Fruit fly (Drosophila melanogaster) whole organism, prepupa: ENCODE results near the gene Nfs1.
A peak's percentile ranks its signal among the peaks of the same experiment; 100 is the strongest.

Source experiments
- Blimp-1 ChIP-seq: fragments of 200-800 bp; sonication (Bioruptor generic); optimal IDR thresholded peaks from 3 replicates; lab custom pipeline; 2017; ENCODE audit warnings: missing biosample characterization, missing genetic modification characterization, mild to moderate bottlenecking, moderate library complexity, missing genetic modification reagents
- CG10631 ChIP-seq: fragments of 200-800 bp; sonication (Bioruptor generic); optimal IDR thresholded peaks from 2 replicates; lab custom pipeline; 2016; ENCODE audit warnings: missing biosample characterization, missing genetic modification characterization
- CG10669 ChIP-seq: fragments of 200-800 bp; sonication (Bioruptor generic); optimal IDR thresholded peaks from 3 replicates; lab custom pipeline; 2018; ENCODE audit warnings: missing biosample characterization, mild to moderate bottlenecking, missing genetic modification characterization, moderate library complexity
- CG11294 ChIP-seq: fragments of 200-800 bp; sonication (Bioruptor generic); IDR thresholded peaks from 2 replicates; pipeline ENCODE4 v1.3.6; 2022; ENCODE audit warnings: missing biosample characterization, missing genetic modification characterization
- CG11762 ChIP-seq: fragments of 200-800 bp; sonication (Bioruptor generic); optimal IDR thresholded peaks from 3 replicates; lab custom pipeline; 2016; ENCODE audit warnings: missing biosample characterization, missing genetic modification characterization; ENCODE audit not compliant: insufficient read depth
- CG15336 ChIP-seq: fragments of 200-800 bp; sonication (Bioruptor generic); IDR thresholded peaks from 2 replicates; pipeline ENCODE4 v1.3.6; 2022; ENCODE audit warnings: missing biosample characterization, missing genetic modification characterization
- CG16779 ChIP-seq: fragments of 200-800 bp; sonication (Bioruptor generic); optimal IDR thresholded peaks from 3 replicates; lab custom pipeline; 2017; ENCODE audit warnings: missing biosample characterization, mild to moderate bottlenecking, missing genetic modification characterization
- CG3032 ChIP-seq: fragments of 200-800 bp; optimal IDR thresholded peaks from 2 replicates; lab custom pipeline; 2019; ENCODE audit warnings: missing biosample characterization, mild to moderate bottlenecking, missing genetic modification characterization, moderate library complexity
- CG31627 ChIP-seq: fragments of 200-800 bp; sonication (Bioruptor generic); optimal IDR thresholded peaks from 3 replicates; lab custom pipeline; 2016; ENCODE audit warnings: missing biosample characterization, missing genetic modification characterization
- CG32006 ChIP-seq: fragments of 200-800 bp; sonication (Bioruptor generic); optimal IDR thresholded peaks from 3 replicates; lab custom pipeline; 2017; ENCODE audit warnings: missing biosample characterization, mild to moderate bottlenecking, missing genetic modification characterization
- CG34406 ChIP-seq: fragments of 200-800 bp; sonication (Bioruptor generic); optimal IDR thresholded peaks from 3 replicates; lab custom pipeline; 2016; ENCODE audit warnings: missing biosample characterization, missing genetic modification characterization
- CG3919 ChIP-seq: fragments of 200-800 bp; sonication (Bioruptor generic); optimal IDR thresholded peaks from 3 replicates; lab custom pipeline; 2016; ENCODE audit warnings: missing biosample characterization, missing genetic modification characterization
- CG4318 ChIP-seq: fragments of 200-800 bp; sonication (Bioruptor generic); optimal IDR thresholded peaks from 3 replicates; lab custom pipeline; 2017; ENCODE audit warnings: missing biosample characterization, mild to moderate bottlenecking, missing genetic modification characterization
- CG6163 ChIP-seq: fragments of 200-800 bp; sonication (Bioruptor generic); IDR thresholded peaks from 3 replicates; pipeline ENCODE4 v1.3.6; 2022; ENCODE audit warnings: missing biosample characterization, missing genetic modification characterization
- CG6792 ChIP-seq: fragments of 200-800 bp; sonication (Bioruptor generic); optimal IDR thresholded peaks from 3 replicates; lab custom pipeline; 2016; ENCODE audit warnings: missing biosample characterization, missing genetic modification characterization
- CG6808 ChIP-seq: fragments of 200-800 bp; sonication (Bioruptor generic); optimal IDR thresholded peaks from 3 replicates; lab custom pipeline; 2017; ENCODE audit warnings: missing biosample characterization, missing genetic modification characterization, mild to moderate bottlenecking, moderate library complexity, missing genetic modification reagents
- CG6854 ChIP-seq: fragments of 200-800 bp; sonication (Bioruptor generic); optimal IDR thresholded peaks from 2 replicates; lab custom pipeline; 2017; ENCODE audit warnings: missing biosample characterization, mild to moderate bottlenecking, missing genetic modification characterization
- CG7368 ChIP-seq: fragments of 200-800 bp; sonication (Bioruptor generic); optimal IDR thresholded peaks from 3 replicates; lab custom pipeline; 2016; ENCODE audit warnings: missing biosample characterization, missing genetic modification characterization
- CG8119 ChIP-seq: fragments of 200-800 bp; sonication (Bioruptor generic); IDR thresholded peaks from 3 replicates; pipeline ENCODE4 v1.3.6; 2022; ENCODE audit warnings: missing biosample characterization, missing genetic modification characterization
- CG8319 ChIP-seq: fragments of 200-800 bp; sonication (Bioruptor generic); optimal IDR thresholded peaks from 3 replicates; lab custom pipeline; 2016; ENCODE audit warnings: missing biosample characterization, missing genetic modification characterization
- CG8632 ChIP-seq: fragments of 200-800 bp; sonication (Bioruptor generic); optimal IDR thresholded peaks from 3 replicates; lab custom pipeline; 2016; ENCODE audit warnings: missing biosample characterization, missing genetic modification characterization
- CG9139 ChIP-seq: fragments of 200-800 bp; sonication (Bioruptor generic); optimal IDR thresholded peaks from 3 replicates; lab custom pipeline; 2017; ENCODE audit warnings: missing biosample characterization, mild to moderate bottlenecking, missing genetic modification characterization
- Eip75B ChIP-seq: fragments of 200-800 bp; sonication (Bioruptor generic); optimal IDR thresholded peaks from 3 replicates; lab custom pipeline; 2016; ENCODE audit warnings: missing biosample characterization, missing genetic modification characterization
- Eip78C ChIP-seq: fragments of 200-800 bp; sonication (Bioruptor generic); peaks from one replicate; lab custom pipeline; 2016; ENCODE audit warnings: missing biosample characterization, missing genetic modification characterization
- Ets21C ChIP-seq: fragments of 200-800 bp; sonication (Bioruptor generic); optimal IDR thresholded peaks from 3 replicates; lab custom pipeline; 2016; ENCODE audit warnings: missing biosample characterization, missing genetic modification characterization
- Gug ChIP-seq: fragments of 200-800 bp; sonication (Bioruptor generic); IDR thresholded peaks from 2 replicates; pipeline ENCODE4 v1.3.6; 2022; ENCODE audit warnings: missing biosample characterization, missing genetic modification characterization
- Hr38 ChIP-seq: sonication (Bioruptor generic); optimal IDR thresholded peaks from 2 replicates; lab custom pipeline; 2016; ENCODE audit warnings: missing biosample characterization, missing genetic modification characterization
- Hr39 ChIP-seq: fragments of 200-800 bp; sonication (Bioruptor generic); optimal IDR thresholded peaks from 2 replicates; lab custom pipeline; 2016; ENCODE audit warnings: missing biosample characterization, missing genetic modification characterization
- Hr4 ChIP-seq: fragments of 200-800 bp; sonication (Bioruptor generic); optimal IDR thresholded peaks from 3 replicates; lab custom pipeline; 2016; ENCODE audit warnings: missing biosample characterization, missing genetic modification characterization
- Met ChIP-seq: fragments of 200-800 bp; sonication (Bioruptor generic); optimal IDR thresholded peaks from 3 replicates; lab custom pipeline; 2016; ENCODE audit warnings: missing biosample characterization, missing genetic modification characterization
- OdsH ChIP-seq: fragments of 200-800 bp; sonication (Bioruptor generic); optimal IDR thresholded peaks from 3 replicates; lab custom pipeline; 2016; ENCODE audit warnings: missing biosample characterization, missing genetic modification characterization
- Smox ChIP-seq: fragments of 200-800 bp; sonication (Bioruptor generic); optimal IDR thresholded peaks from 3 replicates; lab custom pipeline; 2016; ENCODE audit warnings: missing biosample characterization, missing genetic modification characterization
- Sox102F ChIP-seq: fragments of 200-800 bp; sonication (Bioruptor generic); optimal IDR thresholded peaks from 2 replicates; lab custom pipeline; 2016; ENCODE audit warnings: missing biosample characterization, mild to moderate bottlenecking, missing genetic modification characterization
- Sox14 ChIP-seq: fragments of 200-800 bp; sonication (Bioruptor generic); optimal IDR thresholded peaks from 3 replicates; lab custom pipeline; 2016; ENCODE audit warnings: missing biosample characterization, missing genetic modification characterization
- Sox15 ChIP-seq: fragments of 200-800 bp; sonication (Bioruptor generic); optimal IDR thresholded peaks from 3 replicates; lab custom pipeline; 2016; ENCODE audit warnings: missing biosample characterization, missing genetic modification characterization
- achi ChIP-seq: fragments of 200-800 bp; sonication (Bioruptor generic); optimal IDR thresholded peaks from 3 replicates; lab custom pipeline; 2016; ENCODE audit warnings: missing biosample characterization, missing genetic modification characterization
- cyc ChIP-seq: fragments of 200-800 bp; sonication (Bioruptor generic); optimal IDR thresholded peaks from 3 replicates; lab custom pipeline; 2016; ENCODE audit warnings: missing biosample characterization, missing genetic modification characterization
- dac ChIP-seq: fragments of 200-800 bp; sonication (Bioruptor generic); optimal IDR thresholded peaks from 2 replicates; lab custom pipeline; 2017; ENCODE audit warnings: missing biosample characterization, mild to moderate bottlenecking, missing genetic modification characterization
- dsx ChIP-seq: fragments of 200-800 bp; optimal IDR thresholded peaks from 3 replicates; lab custom pipeline; 2019; ENCODE audit warnings: missing biosample characterization, mild to moderate bottlenecking, missing genetic modification characterization, moderate library complexity; ENCODE audit not compliant: poor library complexity, severe bottlenecking
- eg ChIP-seq: fragments of 200-800 bp; sonication (Bioruptor generic); IDR thresholded peaks from 3 replicates; pipeline ENCODE4 v1.3.6; 2022; ENCODE audit warnings: missing biosample characterization, missing genetic modification characterization
- fd85E ChIP-seq: fragments of 200-800 bp; sonication (Bioruptor generic); optimal IDR thresholded peaks from 3 replicates; lab custom pipeline; 2016; ENCODE audit warnings: missing biosample characterization, missing genetic modification characterization
- fkh ChIP-seq: fragments of 200-800 bp; sonication (Bioruptor generic); optimal IDR thresholded peaks from 3 replicates; lab custom pipeline; 2017; ENCODE audit warnings: missing biosample characterization, mild to moderate bottlenecking, missing genetic modification characterization, moderate library complexity
- lz ChIP-seq: fragments of 200-800 bp; sonication (Bioruptor generic); optimal IDR thresholded peaks from 3 replicates; lab custom pipeline; 2016; ENCODE audit warnings: missing biosample characterization, missing genetic modification characterization
- net ChIP-seq: fragments of 200-800 bp; sonication (Bioruptor generic); optimal IDR thresholded peaks from 3 replicates; lab custom pipeline; 2016; ENCODE audit warnings: missing biosample characterization, missing genetic modification characterization
- pdm3 ChIP-seq: fragments of 200-800 bp; sonication (Bioruptor generic); optimal IDR thresholded peaks from 3 replicates; lab custom pipeline; 2016; ENCODE audit warnings: missing biosample characterization, missing genetic modification characterization
- salr ChIP-seq, 2 experiments: fragments of 200-800 bp; sonication (Bioruptor generic); optimal IDR thresholded peaks; 3 replicates each; lab custom pipeline; 2016 to 2018; ENCODE audit warnings: missing biosample characterization in 2 of 2, missing genetic modification characterization in 2 of 2, mild to moderate bottlenecking in 1 of 2
- spab ChIP-seq: fragments of 200-800 bp; sonication (Bioruptor generic); optimal IDR thresholded peaks from 2 replicates; lab custom pipeline; 2017; ENCODE audit warnings: missing biosample characterization, mild to moderate bottlenecking, missing genetic modification characterization, missing genetic modification reagents
- ss ChIP-seq, 2 experiments: fragments of 200-800 bp; sonication (Bioruptor generic); optimal IDR thresholded peaks; 2 replicates in 1 of 2; 3 replicates in 1 of 2; lab custom pipeline; 2017 to 2018; ENCODE audit warnings: mild to moderate bottlenecking in 2 of 2, missing biosample characterization in 2 of 2, missing genetic modification characterization in 2 of 2, moderate library complexity in 1 of 2
- svp ChIP-seq: fragments of 200-800 bp; sonication (Bioruptor generic); peaks from one replicate; lab custom pipeline; 2016; ENCODE audit warnings: missing biosample characterization, missing genetic modification characterization
- topi ChIP-seq: fragments of 200-800 bp; sonication (Bioruptor generic); optimal IDR thresholded peaks from 3 replicates; lab custom pipeline; 2016; ENCODE audit warnings: missing biosample characterization, missing genetic modification characterization
- vri ChIP-seq: fragments of 200-800 bp; sonication (Bioruptor generic); optimal IDR thresholded peaks from 3 replicates; lab custom pipeline; 2016; ENCODE audit warnings: missing biosample characterization, mild to moderate bottlenecking, missing genetic modification characterization

Nfs1 gene

DNA sequence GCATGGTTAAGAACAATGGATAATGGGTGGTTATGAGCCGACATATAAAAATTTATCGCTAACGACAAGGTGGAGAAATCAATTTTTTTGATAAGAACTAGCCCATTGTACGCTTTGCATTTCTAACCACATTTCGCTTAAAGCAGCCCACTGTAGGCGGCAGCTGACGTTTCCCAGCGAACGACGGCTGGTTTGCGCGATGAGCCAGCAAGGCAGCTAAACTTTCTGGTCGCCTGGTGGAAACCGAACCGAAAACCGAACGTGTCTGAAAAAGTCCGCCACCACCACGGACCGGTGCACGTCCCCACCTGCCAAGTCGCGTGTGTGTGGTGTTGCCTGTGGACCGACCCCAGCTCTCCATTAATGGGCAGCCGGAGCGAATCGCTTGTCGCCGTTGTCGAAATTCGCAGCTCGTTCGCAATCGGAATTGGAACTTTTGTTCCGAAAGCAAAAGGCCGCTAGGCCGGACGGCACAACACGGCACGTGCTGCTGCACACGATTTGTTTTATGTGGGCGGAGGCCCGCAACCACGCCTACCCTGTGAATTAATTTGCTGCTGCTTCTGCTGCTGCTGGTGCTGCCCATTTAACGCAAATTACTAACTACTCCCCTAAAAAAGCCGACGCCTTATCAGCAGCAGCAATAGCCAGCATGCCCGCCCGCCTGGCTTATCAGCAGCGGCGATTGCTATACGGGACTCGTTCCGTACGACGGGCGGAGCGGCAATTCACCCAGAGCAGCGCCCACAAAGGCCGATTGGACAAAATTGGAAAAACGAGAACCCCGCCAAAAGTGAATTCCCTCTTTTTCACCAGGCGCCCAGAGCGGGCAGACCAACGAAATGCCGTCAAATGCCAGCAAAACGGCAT is 3.7 kb downstream of the Nfs1 start:
- TF ChIP-seq Ets21C (GFP tag; lab: Kevin White, UChicago) (no peak), CG34406 (GFP tag; lab: Kevin White, UChicago) (peak; percentile 13), CG8119 (GFP tag; lab: Robert Waterston, UW) (no peak), CG6792 (GFP tag; lab: Kevin White, UChicago) (peak; percentile 15), CG3032 (tag; lab: Kevin White, UChicago) (peak; percentile 16), CG6808 (GFP tag; lab: Kevin White, UChicago) (no peak), dsx (GFP tag; lab: Kevin White, UChicago) (peak; percentile 43), lz (GFP tag; lab: Kevin White, UChicago) (no peak), Hr4 (GFP tag; lab: Kevin White, UChicago) (peak; percentile 61), Smox (peak; percentile 12), salr (GFP tag; optimal IDR thresholded peaks at IDR 0.05; lab: Kevin White, UChicago) (peak in 1 of 2 experiments; percentile 28), achi (GFP tag; lab: Kevin White, UChicago) (peak; percentile 35), CG6854 (GFP tag; lab: Kevin White, UChicago) (peak; percentile 99), Blimp-1 (peak; percentile 35), fkh (GFP tag; lab: Kevin White, UChicago) (no peak), Sox102F (peak; percentile 7), net (GFP tag; lab: Kevin White, UChicago) (peak; percentile 68), CG16779 (tag; lab: Kevin White, UChicago) (peak; percentile 32), Sox14 (peak; percentile 42), CG11294 (GFP tag; lab: Robert Waterston, UW) (no peak), OdsH (GFP tag; lab: Kevin White, UChicago) (peak; percentile 42), CG3919 (peak; percentile 63), CG32006 (GFP tag; lab: Kevin White, UChicago) (peak; percentile 61), Hr39 (GFP tag; lab: Kevin White, UChicago) (peak; percentile 43), Met (GFP tag; lab: Kevin White, UChicago) (peak; percentile 27), Hr38 (no peak), pdm3 (GFP tag; lab: Kevin White, UChicago) (peak; percentile 47), vri (GFP tag; lab: Kevin White, UChicago) (no peak), CG8632 (GFP tag; lab: Kevin White, UChicago) (peak; percentile 28), Eip78C (GFP tag; lab: Kevin White, UChicago) (peak; percentile 80), CG8319 (GFP tag; lab: Kevin White, UChicago) (no peak), cyc (no peak), CG7368 (peak; percentile 30), CG6163 (GFP tag; lab: Robert Waterston, UW) (no peak), CG4318 (GFP tag; lab: Kevin White, UChicago) (peak; percentile 14), Eip75B (GFP tag; lab: Kevin White, UChicago) (no peak), Sox15 (GFP tag; lab: Kevin White, UChicago) (no peak), topi (peak; percentile 7), dac (no peak), CG9139 (no peak), CG10669 (GFP tag; lab: Kevin White, UChicago) (no peak), eg (GFP tag; lab: Robert Waterston, UW) (no peak), ss (GFP tag; optimal IDR thresholded peaks at IDR 0.05; lab: Kevin White, UChicago) (peak; percentile 18 to 68), CG11762 (GFP tag; lab: Kevin White, UChicago) (peak; percentile 16), CG15336 (no peak), fd85E (GFP tag; lab: Kevin White, UChicago) (no peak), CG10631 (GFP tag; lab: Kevin White, UChicago) (peak; percentile 31), Gug (no peak), CG31627 (GFP tag; lab: Kevin White, UChicago) (peak; percentile 17), spab (GFP tag; lab: Kevin White, UChicago) (no peak), svp (GFP tag; lab: Kevin White, UChicago) (peak; percentile 88)
